Fruit fly (Drosophila melanogaster) whole organism, embryonic: ENCODE data around the gene CG15514.

Experiments
- ATbp ChIP-seq: fragments of 200-800 bp; sonication (Bioruptor generic); optimal IDR thresholded peaks from 2 replicates; lab custom pipeline; 2017; ENCODE audit warnings: missing biosample characterization, mild to moderate bottlenecking, missing genetic modification characterization, missing genetic modification reagents
- CG12104 ChIP-seq: fragments of 200-800 bp; sonication (Bioruptor generic); optimal IDR thresholded peaks from 3 replicates; lab custom pipeline; 2016; ENCODE audit warnings: missing biosample characterization, missing genetic modification characterization
- CG12155 ChIP-seq: fragments of 200-800 bp; sonication (Bioruptor generic); optimal IDR thresholded peaks from 3 replicates; lab custom pipeline; 2016; ENCODE audit warnings: missing biosample characterization, missing genetic modification characterization
- CG12659 ChIP-seq: fragments of 200-800 bp; sonication (Bioruptor generic); optimal IDR thresholded peaks from 3 replicates; lab custom pipeline; 2017; ENCODE audit warnings: mild to moderate bottlenecking, missing biosample characterization, missing genetic modification reagents, missing genetic modification characterization
- CG13287 ChIP-seq: fragments of 200-800 bp; sonication (Bioruptor generic); IDR thresholded peaks from 2 replicates; pipeline ENCODE4 v1.3.6; 2022; ENCODE audit warnings: missing biosample characterization, missing genetic modification characterization; ENCODE audit not compliant: partially characterized antibody
- CG17328 ChIP-seq: fragments of 200-800 bp; sonication (Bioruptor generic); IDR thresholded peaks from 2 replicates; pipeline ENCODE4 v1.3.6; 2022; ENCODE audit warnings: missing biosample characterization, missing genetic modification characterization
- CG17385 ChIP-seq: fragments of 200-800 bp; sonication (Bioruptor generic); optimal IDR thresholded peaks from 3 replicates; lab custom pipeline; 2018; ENCODE audit warnings: missing biosample characterization, mild to moderate bottlenecking, missing genetic modification characterization
- CG17829 ChIP-seq: fragments of 200-800 bp; optimal IDR thresholded peaks from 2 replicates; lab custom pipeline; 2019; ENCODE audit warnings: missing biosample characterization, mild to moderate bottlenecking, missing genetic modification characterization, moderate library complexity
- CG33557 ChIP-seq: fragments of 200-800 bp; sonication (Bioruptor generic); optimal IDR thresholded peaks from 2 replicates; lab custom pipeline; 2019; ENCODE audit warnings: missing biosample characterization, mild to moderate bottlenecking, missing genetic modification characterization, moderate library complexity
- CG34224 ChIP-seq: fragments of 200-800 bp; sonication (Bioruptor generic); IDR thresholded peaks from 3 replicates; pipeline ENCODE4 v1.3.6; 2022; ENCODE audit warnings: missing biosample characterization, missing genetic modification characterization; ENCODE audit not compliant: partially characterized antibody
- CG34376 ChIP-seq: fragments of 200-800 bp; sonication (Bioruptor generic); optimal IDR thresholded peaks from 2 replicates; lab custom pipeline; 2018; ENCODE audit warnings: missing biosample characterization, mild to moderate bottlenecking, missing genetic modification characterization
- CG4617 ChIP-seq: fragments of 200-800 bp; sonication (Bioruptor generic); optimal IDR thresholded peaks from 3 replicates; lab custom pipeline; 2016; ENCODE audit warnings: missing biosample characterization, missing genetic modification characterization, borderline replicate concordance
- CG8478 ChIP-seq: fragments of >200 bp; optimal IDR thresholded peaks from 2 replicates; lab custom pipeline; 2018
- CG9727 ChIP-seq: fragments of 200-800 bp; sonication (Bioruptor generic); optimal IDR thresholded peaks from 3 replicates; lab custom pipeline; 2017; ENCODE audit warnings: missing biosample characterization, mild to moderate bottlenecking, missing genetic modification characterization
- CG9797 ChIP-seq: fragments of 200-800 bp; sonication (Bioruptor generic); optimal IDR thresholded peaks from 3 replicates; lab custom pipeline; 2018; ENCODE audit warnings: missing biosample characterization, mild to moderate bottlenecking, missing genetic modification characterization
- Dbx ChIP-seq: fragments of 200-800 bp; sonication (Bioruptor generic); IDR thresholded peaks from 3 replicates; pipeline ENCODE4 v1.3.6; 2022; ENCODE audit warnings: missing biosample characterization, missing genetic modification characterization
- Dref ChIP-seq: fragments of 200-800 bp; sonication (Bioruptor generic); IDR thresholded peaks from 2 replicates; pipeline ENCODE4 v1.3.6; 2022; ENCODE audit warnings: missing biosample characterization, missing genetic modification characterization
- E2f2 ChIP-seq: fragments of 200-800 bp; sonication (Bioruptor generic); IDR thresholded peaks from 2 replicates; pipeline ENCODE4 v1.3.6; 2022; ENCODE audit warnings: missing biosample characterization, missing genetic modification characterization
- Ets97D ChIP-seq: fragments of 200-800 bp; sonication (Bioruptor generic); optimal IDR thresholded peaks from 3 replicates; lab custom pipeline; 2016; ENCODE audit warnings: missing biosample characterization, missing genetic modification characterization
- Fer1 ChIP-seq: fragments of 200-800 bp; sonication (Bioruptor generic); optimal IDR thresholded peaks from 2 replicates; lab custom pipeline; 2017; ENCODE audit warnings: missing biosample characterization, mild to moderate bottlenecking, missing genetic modification characterization
- GATAe ChIP-seq: fragments of 200-800 bp; sonication (Bioruptor generic); conservative IDR thresholded peaks from 2 replicates; pipeline ENCODE4 v1.3.6; 2022; ENCODE audit warnings: missing biosample characterization, missing genetic modification characterization
- HHEX ChIP-seq: fragments of 200-800 bp; sonication (Bioruptor generic); optimal IDR thresholded peaks from 3 replicates; lab custom pipeline; 2017; ENCODE audit warnings: missing biosample characterization, mild to moderate bottlenecking, missing genetic modification characterization, missing genetic modification reagents
- HLH3B ChIP-seq: fragments of 200-800 bp; sonication (Bioruptor generic); IDR thresholded peaks from 2 replicates; pipeline ENCODE4 v1.3.6; 2022; ENCODE audit warnings: missing biosample characterization, missing genetic modification characterization
- HLH4C ChIP-seq: fragments of 200-800 bp; sonication (Bioruptor generic); IDR thresholded peaks from 3 replicates; pipeline ENCODE4 v1.3.6; 2022; ENCODE audit warnings: missing biosample characterization, missing genetic modification characterization; ENCODE audit not compliant: partially characterized antibody
- Hey ChIP-seq: fragments of 200-800 bp; sonication (Bioruptor generic); optimal IDR thresholded peaks from 3 replicates; lab custom pipeline; 2018; ENCODE audit warnings: missing biosample characterization, mild to moderate bottlenecking, missing genetic modification characterization
- HmgD ChIP-seq: fragments of 200-800 bp; sonication (Bioruptor generic); optimal IDR thresholded peaks from 3 replicates; lab custom pipeline; 2016; ENCODE audit warnings: missing biosample characterization, missing genetic modification characterization
- Lhr ChIP-seq: fragments of 200-800 bp; sonication (Bioruptor generic); optimal IDR thresholded peaks from 3 replicates; lab custom pipeline; 2017; ENCODE audit warnings: mild to moderate bottlenecking, missing biosample characterization, missing genetic modification reagents, missing genetic modification characterization
- Med ChIP-seq: fragments of 200-800 bp; sonication (Bioruptor generic); peaks from one replicate; lab custom pipeline; 2016; ENCODE audit warnings: missing biosample characterization, missing genetic modification characterization, mild to moderate bottlenecking, inconsistent platforms, moderate library complexity
- Opbp ChIP-seq: fragments of 200-800 bp; sonication (Bioruptor generic); IDR thresholded peaks from 3 replicates; pipeline ENCODE4 v1.3.6; 2022; ENCODE audit warnings: missing biosample characterization, missing genetic modification characterization; ENCODE audit not compliant: partially characterized antibody
- Ptx1 ChIP-seq: fragments of 200-800 bp; sonication (Bioruptor generic); IDR thresholded peaks from 2 replicates; pipeline ENCODE4 v1.3.6; 2022; ENCODE audit warnings: missing biosample characterization, missing genetic modification characterization
- Xbp1 ChIP-seq: fragments of 200-800 bp; sonication (Bioruptor generic); optimal IDR thresholded peaks from 3 replicates; lab custom pipeline; 2016; ENCODE audit warnings: missing biosample characterization, mild to moderate bottlenecking, missing genetic modification characterization
- bigmax ChIP-seq: fragments of 200-800 bp; sonication (Bioruptor generic); optimal IDR thresholded peaks from 2 replicates; lab custom pipeline; 2018; ENCODE audit warnings: missing biosample characterization, mild to moderate bottlenecking, missing genetic modification characterization
- dmrt11E ChIP-seq: fragments of 200-800 bp; sonication (Bioruptor generic); optimal IDR thresholded peaks from 3 replicates; lab custom pipeline; 2018; ENCODE audit warnings: missing biosample characterization, mild to moderate bottlenecking, missing genetic modification characterization, moderate library complexity
- dmrt99B ChIP-seq: fragments of 200-800 bp; sonication (Bioruptor generic); optimal IDR thresholded peaks from 2 replicates; lab custom pipeline; 2018; ENCODE audit warnings: missing biosample characterization, mild to moderate bottlenecking, missing genetic modification characterization, moderate library complexity
- dysf ChIP-seq: fragments of 200-800 bp; sonication (Bioruptor generic); IDR thresholded peaks from 3 replicates; pipeline ENCODE4 v1.3.6; 2022; ENCODE audit warnings: missing biosample characterization, missing genetic modification characterization
- ftz-f1 ChIP-seq: fragments of 200-800 bp; sonication (Bioruptor generic); optimal IDR thresholded peaks from 2 replicates; lab custom pipeline; 2016; ENCODE audit warnings: missing biosample characterization, missing genetic modification characterization
- gcm2 ChIP-seq: fragments of 200-800 bp; sonication (Bioruptor generic); optimal IDR thresholded peaks from 2 replicates; lab custom pipeline; 2016; ENCODE audit warnings: missing biosample characterization, missing genetic modification characterization
- gfzf ChIP-seq: fragments of 200-800 bp; sonication (Bioruptor generic); optimal IDR thresholded peaks from 2 replicates; lab custom pipeline; 2016; ENCODE audit warnings: missing biosample characterization, mild to moderate bottlenecking, missing genetic modification characterization, moderate library complexity
- hb ChIP-seq: fragments of 200-800 bp; sonication (Bioruptor generic); IDR thresholded peaks from 3 replicates; pipeline ENCODE4 v1.3.6; 2022; ENCODE audit warnings: missing biosample characterization, missing genetic modification characterization; ENCODE audit not compliant: partially characterized antibody
- hkb ChIP-seq, 2 experiments: fragments of 200-800 bp in 1 of 2; fragments of >200 bp in 1 of 2; sonication (Bioruptor generic) in 1 of 2; IDR thresholded peaks in 1 of 2; optimal IDR thresholded peaks in 1 of 2; 2 replicates each; pipeline versions ENCODE4 v1.3.6 to Lab custom; 2017 to 2022; ENCODE audit warnings: missing biosample characterization in 1 of 2, missing genetic modification characterization in 1 of 2
- hth ChIP-seq: fragments of >200 bp; optimal IDR thresholded peaks from 2 replicates; lab custom pipeline; 2017; ENCODE audit warnings: inconsistent platforms
- lola ChIP-seq, 3 experiments: fragments of >200 bp in 2 of 3; fragments of 200-800 bp in 1 of 3; sonication (Bioruptor generic) in 1 of 3; optimal IDR thresholded peaks; 2 replicates each; lab custom pipeline; 2017 to 2019; ENCODE audit warnings: missing biosample characterization in 3 of 3, missing genetic modification characterization in 3 of 3, mild to moderate bottlenecking in 1 of 3, moderate library complexity in 1 of 3
- odd ChIP-seq: fragments of 200-800 bp; sonication (Bioruptor generic); optimal IDR thresholded peaks from 2 replicates; lab custom pipeline; 2017; ENCODE audit warnings: missing biosample characterization, mild to moderate bottlenecking, missing genetic modification characterization
- pan ChIP-seq, 4 experiments: fragments of >200 bp in 3 of 4; fragments of 200-800 bp in 1 of 4; sonication (Bioruptor generic) in 1 of 4; optimal IDR thresholded peaks in 3 of 4; IDR thresholded peaks in 1 of 4; 2 replicates each; pipeline versions ENCODE4 v1.3.6 to Lab custom; 2017 to 2022; ENCODE audit warnings: missing biosample characterization in 2 of 4, missing genetic modification characterization in 2 of 4, mixed read lengths in 1 of 4
- pita ChIP-seq: fragments of 200-800 bp; sonication (Bioruptor generic); optimal IDR thresholded peaks from 2 replicates; lab custom pipeline; 2017; ENCODE audit warnings: missing biosample characterization, mild to moderate bottlenecking, missing genetic modification characterization
- pzg ChIP-seq: fragments of 200-800 bp; sonication (Bioruptor generic); optimal IDR thresholded peaks from 3 replicates; lab custom pipeline; 2018; ENCODE audit warnings: missing biosample characterization, mild to moderate bottlenecking, missing genetic modification characterization, moderate library complexity
- ro ChIP-seq: fragments of 200-800 bp; sonication (Bioruptor generic); IDR thresholded peaks from 2 replicates; pipeline ENCODE4 v1.3.6; 2022; ENCODE audit warnings: missing biosample characterization, missing genetic modification characterization
- sisA ChIP-seq: fragments of 200-800 bp; sonication (Bioruptor generic); IDR thresholded peaks from 2 replicates; pipeline ENCODE4 v1.3.6; 2022; ENCODE audit warnings: missing biosample characterization, missing genetic modification characterization
- trem ChIP-seq: fragments of 200-800 bp; optimal IDR thresholded peaks from 3 replicates; lab custom pipeline; 2019; ENCODE audit warnings: missing biosample characterization, mild to moderate bottlenecking, missing genetic modification characterization, moderate library complexity
- wdn ChIP-seq: fragments of 200-800 bp; sonication (Bioruptor generic); IDR thresholded peaks from 2 replicates; pipeline ENCODE4 v1.3.6; 2022; ENCODE audit warnings: missing biosample characterization, missing genetic modification characterization

Gene CG15514

DNA sequence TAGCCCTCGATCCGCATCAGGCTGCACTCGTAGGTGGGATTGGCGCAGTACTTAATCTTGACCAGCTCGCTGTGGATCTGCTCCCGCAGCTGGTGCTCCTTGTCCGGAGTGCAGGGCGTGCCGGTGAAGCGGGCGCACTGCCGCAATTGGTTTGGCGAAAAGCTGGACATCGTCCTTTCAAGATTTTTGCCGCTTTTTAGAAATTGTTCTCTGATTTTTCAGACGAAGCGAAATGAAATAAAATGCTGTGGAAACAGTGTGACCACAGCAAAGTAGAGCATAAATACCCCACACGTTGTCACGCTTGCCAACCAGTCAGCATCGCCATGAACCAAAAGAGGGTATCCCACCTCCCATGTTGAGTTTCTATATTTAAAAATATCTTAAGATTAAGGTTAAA, 4.1 kb downstream of the CG15514 start, which contains the start of gene dgt1 (continued):
- no peak for TF ChIP-seq odd (GFP tag; lab: Kevin White, UChicago)
- TF ChIP-seq CG34376: peak; percentile 15
- no peak for TF ChIP-seq CG17385 (GFP tag; lab: Kevin White, UChicago)
- peak; percentile 69 for TF ChIP-seq Med (GFP tag; lab: Kevin White, UChicago)
- TF ChIP-seq pzg (GFP tag; lab: Kevin White, UChicago): peak; percentile 89
- TF ChIP-seq dmrt99B (tag; lab: Kevin White, UChicago): no peak
- TF ChIP-seq Opbp: peak; percentile 58; the same call in 1 of the 3 replicates
- no peak for TF ChIP-seq Dbx (GFP tag; lab: Robert Waterston, UW)
- no peak for TF ChIP-seq ftz-f1 (GFP tag; lab: Kevin White, UChicago)
- TF ChIP-seq hb (GFP tag; lab: Robert Waterston, UW): no peak
- TF ChIP-seq HLH3B (GFP tag; lab: Robert Waterston, UW): no peak
- no peak for TF ChIP-seq Ptx1 (GFP tag; lab: Robert Waterston, UW)
- no peak for TF ChIP-seq CG12659 (GFP tag; lab: Kevin White, UChicago)
- 0 out of 2 replicates have a peak, but pooled peaks have one; percentile 10 for TF ChIP-seq CG17328 (GFP tag; lab: Robert Waterston, UW)
- peak; percentile 29; the same call in 1 of the 2 replicates for TF ChIP-seq Dref (GFP tag; lab: Robert Waterston, UW)
- TF ChIP-seq CG4617: peak; percentile 88
- TF ChIP-seq Lhr (GFP tag; lab: Kevin White, UChicago): peak; percentile 40
- no peak for TF ChIP-seq Xbp1 (GFP tag; lab: Kevin White, UChicago)
- no peak for TF ChIP-seq HHEX
- TF ChIP-seq CG33557 (GFP tag; lab: Kevin White, UChicago): no peak
- peak; percentile 78 for TF ChIP-seq CG12155 (GFP tag; lab: Kevin White, UChicago)
- TF ChIP-seq lola (GFP tag; optimal IDR thresholded peaks at IDR 0.05; lab: Kevin White, UChicago): no peak
- no peak for TF ChIP-seq dysf
- TF ChIP-seq gfzf (GFP tag; lab: Kevin White, UChicago): peak; percentile 93
- TF ChIP-seq Hey (tag; lab: Kevin White, UChicago): no peak
- peak; percentile 5 for TF ChIP-seq HmgD (GFP tag; lab: Kevin White, UChicago)
- no peak for TF ChIP-seq dmrt11E (tag; lab: Kevin White, UChicago)
- no peak for TF ChIP-seq hkb (optimal IDR thresholded peaks at IDR 0.05; lab: Kevin White, UChicago)
- TF ChIP-seq hkb (GFP tag; IDR thresholded peaks at IDR 0.05; lab: Robert Waterston, UW): no peak
- no peak for TF ChIP-seq CG34224 (GFP tag; lab: Robert Waterston, UW)
- TF ChIP-seq CG9797 (GFP tag; lab: Kevin White, UChicago): peak; percentile 88
- peak; percentile 91 for TF ChIP-seq E2f2 (GFP tag; lab: Robert Waterston, UW)
- no peak for TF ChIP-seq gcm2 (GFP tag; lab: Kevin White, UChicago)
- TF ChIP-seq ro (GFP tag; lab: Robert Waterston, UW): no peak
- TF ChIP-seq GATAe: no peak
- TF ChIP-seq HLH4C (GFP tag; lab: Robert Waterston, UW): no peak
- no peak for TF ChIP-seq wdn
- TF ChIP-seq Ets97D (GFP tag; lab: Kevin White, UChicago): peak; percentile 43
- TF ChIP-seq sisA (GFP tag; lab: Robert Waterston, UW): no peak
- TF ChIP-seq pan (optimal IDR thresholded peaks at IDR 0.05; lab: Kevin White, UChicago): no peak
- no peak for TF ChIP-seq pan (GFP tag; optimal IDR thresholded peaks at IDR 0.05 in 1 of 2, IDR thresholded peaks at IDR 0.05 in 1 of 2)
- TF ChIP-seq Fer1 (GFP tag; lab: Kevin White, UChicago): no peak
- no peak for TF ChIP-seq hth
- peak; percentile 41 for TF ChIP-seq CG17829 (tag; lab: Kevin White, UChicago)
- TF ChIP-seq trem (tag; lab: Kevin White, UChicago): peak; percentile 41
- no peak for TF ChIP-seq CG12104 (GFP tag; lab: Kevin White, UChicago)
- no peak for TF ChIP-seq CG9727
- TF ChIP-seq CG13287 (GFP tag; lab: Robert Waterston, UW): peak; percentile 32; the same call in 1 of the 2 replicates
- TF ChIP-seq ATbp: no peak
- peak; percentile 90 for TF ChIP-seq bigmax (GFP tag; lab: Kevin White, UChicago)
- TF ChIP-seq CG8478 (lab: Kevin White, UChicago): no peak
- TF ChIP-seq pita (GFP tag; lab: Kevin White, UChicago): peak; percentile 71
